Fruit fly (Drosophila melanogaster) whole organism: ENCODE measurements around the gene Las.

Experiments used
- CG8478 ChIP-seq: fragments of >200 bp; optimal IDR thresholded peaks from 2 replicates; lab custom pipeline; 2018; ENCODE audit warnings: inconsistent platforms
- Dll ChIP-seq: fragments of >200 bp; optimal IDR thresholded peaks from 2 replicates; lab custom pipeline; 2017
- EcR ChIP-seq, 2 experiments: fragments of >200 bp; optimal IDR thresholded peaks; 2 replicates each; lab custom pipeline; 2017; ENCODE audit warnings: missing biosample characterization in 2 of 2, missing genetic modification characterization in 2 of 2, missing genetic modification reagents in 2 of 2
- pan ChIP-seq: fragments of >200 bp; optimal IDR thresholded peaks from 2 replicates; lab custom pipeline; 2017
- psq ChIP-seq: fragments of >200 bp; optimal IDR thresholded peaks from 2 replicates; lab custom pipeline; 2017
- usp ChIP-seq: fragments of >200 bp; optimal IDR thresholded peaks from 2 replicates; lab custom pipeline; 2017; ENCODE audit warnings: missing biosample characterization, missing genetic modification characterization, mixed read lengths

Gene Las

DNA sequence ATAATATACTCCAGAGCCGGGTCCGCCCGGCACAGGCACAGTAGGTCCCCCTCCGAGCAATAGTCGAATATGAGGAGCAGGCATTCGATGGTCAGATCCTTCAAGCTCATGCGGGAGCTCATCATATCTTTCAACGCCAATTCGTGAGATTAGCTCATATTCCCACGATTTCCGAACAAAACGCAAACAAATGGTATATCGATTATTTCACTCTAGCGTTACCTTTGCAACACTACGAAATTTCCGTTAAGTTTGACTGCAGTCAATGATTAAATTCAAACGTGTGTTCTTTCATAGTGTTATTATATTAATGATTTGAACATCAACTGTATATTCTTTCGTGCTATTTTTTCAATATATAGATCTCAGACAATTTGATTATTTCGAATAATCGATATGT lies 38.8 kb downstream of the Las start, which contains the start of gene CG33969:
Gene CG33969 (minus strand): TSS at position 197 of the 400 bp plus-strand sequence.
- no peak for TF ChIP-seq Dll
- no peak for TF ChIP-seq pan
- TF ChIP-seq CG8478 (lab: Kevin White, UChicago), result no peak
- TF ChIP-seq EcR (GFP tag; optimal IDR thresholded peaks at IDR 0.05; lab: Kevin White, UChicago), result no peak
- no peak for TF ChIP-seq psq (lab: Kevin White, UChicago)
- TF ChIP-seq usp (GFP tag; lab: Kevin White, UChicago), result no peak

DNA sequence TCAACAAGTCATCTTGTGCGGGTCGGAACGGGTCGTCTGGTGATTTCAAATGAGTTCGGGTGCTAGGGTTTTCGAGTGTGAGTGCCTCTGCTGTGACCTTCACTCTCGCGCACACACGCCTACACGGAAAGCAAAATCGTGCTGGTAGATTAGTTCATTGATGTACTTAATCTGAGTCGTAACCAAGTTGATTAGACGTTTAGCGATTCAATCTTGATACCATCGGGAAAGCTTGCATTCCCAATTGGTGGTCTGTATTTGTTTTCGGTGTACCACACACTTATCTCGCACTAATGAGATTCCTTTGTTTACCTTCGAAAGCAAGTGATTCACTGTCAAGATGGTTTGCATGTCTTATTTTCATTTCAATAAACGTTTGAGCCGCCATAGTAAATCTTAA lies 43.2 kb downstream of the Las start:
- TF ChIP-seq CG8478 (lab: Kevin White, UChicago), result no peak
- TF ChIP-seq psq (lab: Kevin White, UChicago), result no peak
- TF ChIP-seq EcR (GFP tag; optimal IDR thresholded peaks at IDR 0.05; lab: Kevin White, UChicago), result no peak
- TF ChIP-seq Dll, result no peak
- no peak for TF ChIP-seq usp (GFP tag; lab: Kevin White, UChicago)
- TF ChIP-seq pan, result no peak

DNA sequence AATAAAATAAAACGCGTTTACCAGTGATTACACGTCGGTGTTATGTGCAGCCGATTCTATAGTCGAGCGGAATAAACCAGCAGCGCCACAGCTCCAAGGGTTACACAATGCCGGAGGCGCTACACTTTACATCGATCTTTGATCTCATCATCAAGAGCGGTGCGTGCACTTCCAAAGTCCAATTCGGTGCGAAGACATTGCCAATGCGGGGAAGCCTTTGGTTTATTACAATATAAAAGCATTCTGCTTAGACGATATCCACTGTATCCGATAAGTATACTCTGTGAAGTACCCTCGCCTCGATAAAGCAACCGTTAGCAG lies 44.4 kb downstream of the Las start:
- TF ChIP-seq Dll (no peak), psq (lab: Kevin White, UChicago) (no peak), CG8478 (lab: Kevin White, UChicago) (no peak), EcR (GFP tag; optimal IDR thresholded peaks at IDR 0.05; lab: Kevin White, UChicago) (no peak), usp (GFP tag; lab: Kevin White, UChicago) (no peak), pan (no peak)

DNA sequence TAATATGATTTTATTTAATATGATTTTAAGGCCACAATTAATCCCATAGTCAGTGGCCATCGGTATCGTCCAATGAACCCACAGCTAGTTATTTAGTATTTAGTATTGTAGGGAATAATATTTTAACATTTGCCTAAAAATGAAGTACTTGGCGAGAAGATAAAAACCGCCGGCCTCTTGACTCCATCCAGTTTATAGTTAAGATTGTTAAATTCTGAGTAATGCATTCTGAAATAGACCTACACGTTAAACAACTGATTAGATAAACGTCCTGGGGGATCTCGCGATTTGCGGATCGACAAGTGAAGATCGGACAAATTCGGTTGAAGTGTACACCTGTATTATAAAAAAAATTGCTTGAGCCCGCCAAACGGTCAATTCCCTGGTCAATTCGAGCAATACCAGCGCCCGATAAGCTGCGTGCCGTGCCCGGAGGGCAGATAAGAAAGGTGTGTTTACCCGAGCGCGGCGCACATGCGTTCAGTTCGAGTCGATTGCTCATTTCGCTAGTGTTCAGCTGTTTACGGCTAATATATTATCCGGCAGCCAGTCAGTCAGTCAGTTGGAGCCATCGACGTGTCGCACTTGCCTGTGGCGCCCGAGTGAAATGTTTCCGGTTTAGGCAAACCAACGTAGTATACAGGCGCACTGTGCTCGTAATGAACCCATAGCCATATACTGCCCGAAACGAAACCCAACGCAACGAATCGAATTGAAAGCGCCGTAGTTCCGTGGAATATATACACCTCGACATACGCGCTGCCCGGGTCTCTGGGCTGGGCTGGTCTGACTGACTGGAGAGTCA lies 44.9 kb downstream of the Las start:
- TF ChIP-seq CG8478 (lab: Kevin White, UChicago), result no peak
- no peak for TF ChIP-seq pan
- no peak for TF ChIP-seq Dll
- TF ChIP-seq EcR (GFP tag; optimal IDR thresholded peaks at IDR 0.05; lab: Kevin White, UChicago), result no peak
- no peak for TF ChIP-seq psq (lab: Kevin White, UChicago)
- TF ChIP-seq usp (GFP tag; lab: Kevin White, UChicago), result no peak

DNA sequence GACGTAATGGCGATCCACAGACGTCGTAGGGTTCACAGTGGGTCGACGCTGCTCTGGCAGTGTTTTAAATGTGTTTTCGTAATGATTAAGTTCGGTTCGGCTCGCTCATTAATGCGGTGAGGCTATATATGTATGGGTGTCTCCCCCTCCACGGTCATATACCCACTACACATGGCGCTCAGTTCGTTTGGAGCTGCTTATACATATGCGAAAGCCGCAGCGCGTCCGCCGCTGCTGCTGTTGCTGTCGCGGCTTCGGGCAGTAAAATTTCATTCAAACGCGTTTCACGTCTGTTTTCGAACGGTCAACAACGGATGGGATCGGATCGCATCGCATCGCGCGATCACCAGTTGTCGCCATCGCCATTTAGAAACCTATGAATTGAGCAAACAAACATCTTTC lies 46.2 kb downstream of the Las start:
- TF ChIP-seq pan (no peak), EcR (GFP tag; optimal IDR thresholded peaks at IDR 0.05; lab: Kevin White, UChicago) (no peak), CG8478 (lab: Kevin White, UChicago) (no peak), Dll (no peak), psq (lab: Kevin White, UChicago) (no peak), usp (GFP tag; lab: Kevin White, UChicago) (no peak)

DNA sequence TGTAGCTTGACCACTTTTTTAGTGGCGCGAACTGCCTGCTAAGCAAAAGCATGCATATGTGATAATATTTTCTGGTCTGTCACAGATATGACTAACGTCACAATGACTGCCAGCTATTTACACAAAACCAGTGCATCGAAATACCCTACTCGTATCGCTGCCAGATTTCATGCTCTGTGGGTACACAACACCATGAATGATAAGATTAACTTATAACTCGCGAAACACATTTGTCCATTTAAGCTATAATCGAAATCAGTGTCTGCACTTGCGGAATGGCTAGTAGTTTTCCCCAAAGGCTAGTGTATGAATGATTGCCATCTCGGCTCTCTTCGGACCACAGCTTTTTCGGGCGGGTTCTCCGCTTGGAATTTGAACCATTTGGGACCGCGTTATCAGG lies 46.8 kb downstream of the Las start:
- TF ChIP-seq usp (GFP tag; lab: Kevin White, UChicago) (no peak), psq (lab: Kevin White, UChicago) (no peak), EcR (GFP tag; optimal IDR thresholded peaks at IDR 0.05; lab: Kevin White, UChicago) (no peak), Dll (no peak), CG8478 (lab: Kevin White, UChicago) (no peak), pan (no peak)

DNA sequence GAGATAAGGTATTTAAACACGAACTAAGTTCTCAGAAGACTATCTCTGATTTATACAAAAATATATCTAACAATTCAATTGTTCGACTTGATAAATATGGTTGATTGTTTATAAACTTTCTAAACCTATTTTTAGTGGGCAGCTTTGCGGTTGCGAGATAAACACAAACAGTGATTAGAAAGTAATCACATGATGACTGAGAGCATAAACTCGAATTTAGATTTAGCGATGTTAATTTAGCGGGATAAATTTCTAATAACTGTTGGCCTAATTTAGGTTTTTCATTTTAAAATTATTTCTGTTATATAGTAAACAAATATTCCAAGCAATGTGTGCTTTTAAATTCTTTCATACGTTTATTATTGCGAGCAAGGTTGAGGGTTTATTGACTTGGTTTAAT lies 47.2 kb downstream of the Las start:
- no peak for TF ChIP-seq Dll

DNA sequence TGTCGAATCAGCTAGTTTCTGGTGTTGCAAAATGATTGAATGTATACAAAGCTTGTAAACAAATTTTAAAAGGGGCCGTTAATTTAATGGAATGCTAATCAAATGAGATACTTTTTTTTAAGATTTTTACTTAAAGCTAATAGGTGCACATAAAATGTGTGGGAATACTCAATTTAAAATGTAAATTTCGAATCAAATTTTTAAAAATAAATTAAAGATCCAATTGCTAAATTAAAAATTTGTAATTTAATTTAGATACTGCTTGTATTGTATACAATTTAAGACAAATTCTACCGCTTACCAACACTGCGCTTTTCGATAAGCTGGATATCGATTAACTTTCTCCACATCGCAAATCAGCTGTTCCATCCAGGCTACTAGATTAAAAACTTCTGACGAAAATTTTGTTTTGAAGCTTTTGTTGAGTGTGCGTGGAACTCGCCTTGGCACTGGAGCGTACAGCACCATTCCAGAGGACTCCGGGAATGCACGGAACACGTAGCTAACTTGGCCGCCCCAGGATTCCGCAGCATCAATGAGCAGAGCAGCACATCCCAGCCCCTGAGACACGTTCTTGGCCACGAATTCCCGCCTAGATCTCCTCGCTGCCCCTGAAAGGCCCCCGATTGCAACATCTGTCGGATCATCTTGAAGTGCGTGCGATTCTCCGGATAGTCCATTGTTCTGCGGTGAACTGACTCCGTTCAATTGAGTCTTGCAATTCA lies 47.9 kb downstream of the Las start, which contains the start of the genes CG5498 and fbl:
Gene CG5498 (minus strand): TSS at position 24 of the 725 bp plus-strand sequence.
Gene fbl (plus strand): TSS at position 344 of the 725 bp plus-strand sequence.
- TF ChIP-seq Dll, result no peak
